Fruit fly (Drosophila melanogaster): ENCODE data around the gene CG43348.

- no peak for TF ChIP-seq Snoo (tag; optimal IDR thresholded peaks at IDR 0.05)
- TF ChIP-seq CG13204 (GFP tag; optimal IDR thresholded peaks at IDR 0.05) = no peak
- TF ChIP-seq CG9948 (tag; optimal IDR thresholded peaks at IDR 0.05) = no peak
- TF ChIP-seq Pif1A (GFP tag; optimal IDR thresholded peaks at IDR 0.05) = no peak
- no peak for TF ChIP-seq CG4496 (GFP tag; IDR thresholded peaks at IDR 0.05)
- no peak for TF ChIP-seq EcR (GFP tag; optimal IDR thresholded peaks at IDR 0.05)
- no peak for TF ChIP-seq CG8301 (tag; optimal IDR thresholded peaks at IDR 0.05)
- no peak for TF ChIP-seq Ets98B (GFP tag; IDR thresholded peaks at IDR 0.05)
These were observed 14.4 kb downstream of the CG43348 start for dm6 chr2L:1213587-1213986.

Data from whole organism, pupa.